Fruit fly (Drosophila melanogaster) whole organism, embryonic: ENCODE measurements around the gene orion.
A peak's percentile ranks its signal among the peaks of the same experiment; 100 is the strongest.

Source experiments
- BEAF-32 ChIP-seq: fragments of 200-800 bp; sonication (Bioruptor generic); optimal IDR thresholded peaks from 3 replicates; lab custom pipeline; 2017; ENCODE audit warnings: missing biosample characterization, missing genetic modification characterization, mild to moderate bottlenecking, moderate library complexity, missing genetic modification reagents
- Bteb2 ChIP-seq: fragments of 200-800 bp; sonication (Bioruptor generic); optimal IDR thresholded peaks from 2 replicates; lab custom pipeline; 2016; ENCODE audit warnings: missing biosample characterization, missing genetic modification characterization
- CG10543 ChIP-seq: fragments of 200-800 bp; sonication (Bioruptor generic); optimal IDR thresholded peaks from 3 replicates; lab custom pipeline; 2017; ENCODE audit warnings: missing biosample characterization, mild to moderate bottlenecking, missing genetic modification characterization, moderate library complexity
- CG11085 ChIP-seq: fragments of 200-800 bp; sonication (Bioruptor generic); IDR thresholded peaks from 2 replicates; pipeline ENCODE4 v1.3.6; 2022; ENCODE audit warnings: missing biosample characterization, missing genetic modification characterization
- CG12659 ChIP-seq: fragments of 200-800 bp; sonication (Bioruptor generic); optimal IDR thresholded peaks from 3 replicates; lab custom pipeline; 2017; ENCODE audit warnings: mild to moderate bottlenecking, missing biosample characterization, missing genetic modification reagents, missing genetic modification characterization
- CG12744 ChIP-seq: fragments of 200-800 bp; sonication (Bioruptor generic); optimal IDR thresholded peaks from 2 replicates; lab custom pipeline; 2016; ENCODE audit warnings: missing biosample characterization, missing genetic modification characterization
- CG12942 ChIP-seq: fragments of 200-800 bp; sonication (Bioruptor generic); optimal IDR thresholded peaks from 3 replicates; lab custom pipeline; 2016; ENCODE audit warnings: missing biosample characterization, missing genetic modification characterization
- CG15479 ChIP-seq: fragments of 200-800 bp; sonication (Bioruptor generic); optimal IDR thresholded peaks from 3 replicates; lab custom pipeline; 2019; ENCODE audit warnings: missing biosample characterization, mild to moderate bottlenecking, missing genetic modification characterization, moderate library complexity
- CG15601 ChIP-seq: fragments of 200-800 bp; sonication (Bioruptor generic); optimal IDR thresholded peaks from 3 replicates; lab custom pipeline; 2019; ENCODE audit warnings: missing biosample characterization, mild to moderate bottlenecking, missing genetic modification characterization, moderate library complexity
- CG17186 ChIP-seq: fragments of 200-800 bp; sonication (Bioruptor generic); optimal IDR thresholded peaks from 3 replicates; lab custom pipeline; 2017; ENCODE audit warnings: missing biosample characterization, missing genetic modification reagents, missing genetic modification characterization
- CG17568 ChIP-seq: fragments of 200-800 bp; sonication (Bioruptor generic); optimal IDR thresholded peaks from 2 replicates; lab custom pipeline; 2018; ENCODE audit warnings: missing biosample characterization, mild to moderate bottlenecking, missing genetic modification characterization, moderate library complexity
- CG2120 ChIP-seq: fragments of 200-800 bp; sonication (Bioruptor generic); optimal IDR thresholded peaks from 3 replicates; lab custom pipeline; 2016; ENCODE audit warnings: missing biosample characterization, missing genetic modification characterization
- CG4282 ChIP-seq: fragments of 200-800 bp; sonication (Bioruptor generic); optimal IDR thresholded peaks from 2 replicates; lab custom pipeline; 2016; ENCODE audit warnings: missing biosample characterization, missing genetic modification characterization
- CG4404 ChIP-seq: fragments of 200-800 bp; sonication (Bioruptor generic); IDR thresholded peaks from 2 replicates; pipeline ENCODE4 v1.3.6; 2022; ENCODE audit warnings: missing biosample characterization, missing genetic modification characterization
- CG4854 ChIP-seq: fragments of 200-800 bp; sonication (Bioruptor generic); optimal IDR thresholded peaks from 2 replicates; lab custom pipeline; 2016; ENCODE audit warnings: missing biosample characterization, missing genetic modification characterization, inconsistent platforms
- CG7271 ChIP-seq: fragments of 200-800 bp; sonication (Bioruptor generic); optimal IDR thresholded peaks from 2 replicates; lab custom pipeline; 2018; ENCODE audit warnings: missing biosample characterization, mild to moderate bottlenecking, missing genetic modification characterization, moderate library complexity
- CG7987 ChIP-seq: fragments of 200-800 bp; sonication (Bioruptor generic); optimal IDR thresholded peaks from 2 replicates; lab custom pipeline; 2018; ENCODE audit warnings: missing biosample characterization, mild to moderate bottlenecking, missing genetic modification characterization, moderate library complexity
- CG8944 ChIP-seq: fragments of 200-800 bp; sonication (Bioruptor generic); optimal IDR thresholded peaks from 3 replicates; lab custom pipeline; 2016; ENCODE audit warnings: missing biosample characterization, missing genetic modification characterization
- CG9932 ChIP-seq: fragments of 200-800 bp; sonication (Bioruptor generic); IDR thresholded peaks from 2 replicates; pipeline ENCODE4 v1.3.6; 2022; ENCODE audit warnings: missing biosample characterization, missing genetic modification characterization
- D19B ChIP-seq: fragments of 200-800 bp; sonication (Bioruptor generic); optimal IDR thresholded peaks from 2 replicates; lab custom pipeline; 2017; ENCODE audit warnings: missing biosample characterization, mild to moderate bottlenecking, missing genetic modification characterization
- Deaf1 ChIP-seq: fragments of 200-800 bp; optimal IDR thresholded peaks from 3 replicates; lab custom pipeline; 2019; ENCODE audit warnings: missing biosample characterization, mild to moderate bottlenecking, missing genetic modification characterization, moderate library complexity
- Gsc ChIP-seq: fragments of 200-800 bp; sonication (Bioruptor generic); IDR thresholded peaks from 2 replicates; pipeline ENCODE4 v1.3.6; 2022; ENCODE audit warnings: missing biosample characterization, missing genetic modification characterization
- HLH3B ChIP-seq: fragments of 200-800 bp; sonication (Bioruptor generic); IDR thresholded peaks from 2 replicates; pipeline ENCODE4 v1.3.6; 2022; ENCODE audit warnings: missing biosample characterization, missing genetic modification characterization
- Med ChIP-seq: fragments of 200-800 bp; sonication (Bioruptor generic); peaks from one replicate; lab custom pipeline; 2016; ENCODE audit warnings: missing biosample characterization, missing genetic modification characterization, mild to moderate bottlenecking, inconsistent platforms, moderate library complexity
- Meics ChIP-seq: fragments of 200-800 bp; sonication (Bioruptor generic); optimal IDR thresholded peaks from 2 replicates; lab custom pipeline; 2017; ENCODE audit warnings: missing biosample characterization, mild to moderate bottlenecking, missing genetic modification characterization
- Mes4 ChIP-seq: fragments of 200-800 bp; sonication (Bioruptor generic); optimal IDR thresholded peaks from 2 replicates; lab custom pipeline; 2016; ENCODE audit warnings: missing biosample characterization, missing genetic modification characterization
- Opbp ChIP-seq: fragments of 200-800 bp; sonication (Bioruptor generic); IDR thresholded peaks from 3 replicates; pipeline ENCODE4 v1.3.6; 2022; ENCODE audit warnings: missing biosample characterization, missing genetic modification characterization; ENCODE audit not compliant: partially characterized antibody
- Ptx1 ChIP-seq: fragments of 200-800 bp; sonication (Bioruptor generic); IDR thresholded peaks from 2 replicates; pipeline ENCODE4 v1.3.6; 2022; ENCODE audit warnings: missing biosample characterization, missing genetic modification characterization
- Sox100B ChIP-seq: fragments of 200-800 bp; sonication (Bioruptor generic); optimal IDR thresholded peaks from 3 replicates; lab custom pipeline; 2018; ENCODE audit warnings: missing biosample characterization, mild to moderate bottlenecking, missing genetic modification characterization
- Spps ChIP-seq: fragments of 200-800 bp; sonication (Bioruptor generic); optimal IDR thresholded peaks from 2 replicates; lab custom pipeline; 2018; ENCODE audit warnings: missing biosample characterization, mild to moderate bottlenecking, missing genetic modification characterization
- Tbp ChIP-seq: fragments of >200 bp; optimal IDR thresholded peaks from 2 replicates; lab custom pipeline; 2018; ENCODE audit warnings: missing biosample characterization, missing genetic modification characterization
- ac ChIP-seq: fragments of 200-800 bp; sonication (Bioruptor generic); optimal IDR thresholded peaks from 3 replicates; lab custom pipeline; 2017; ENCODE audit warnings: missing biosample characterization, mild to moderate bottlenecking, missing genetic modification characterization
- cato ChIP-seq: fragments of 200-800 bp; sonication (Bioruptor generic); optimal IDR thresholded peaks from 2 replicates; lab custom pipeline; 2016; ENCODE audit warnings: missing biosample characterization, missing genetic modification characterization, borderline replicate concordance
- cg ChIP-seq: fragments of 200-800 bp; sonication (Bioruptor generic); optimal IDR thresholded peaks from 3 replicates; lab custom pipeline; 2019; ENCODE audit warnings: missing biosample characterization, mild to moderate bottlenecking, missing genetic modification characterization, moderate library complexity
- dan ChIP-seq: fragments of 200-800 bp; sonication (Bioruptor generic); IDR thresholded peaks from 2 replicates; pipeline ENCODE4 v1.3.6; 2022; ENCODE audit warnings: missing biosample characterization, missing genetic modification characterization
- ems ChIP-seq: fragments of 200-800 bp; sonication (Bioruptor generic); optimal IDR thresholded peaks from 3 replicates; lab custom pipeline; 2016; ENCODE audit warnings: missing biosample characterization, missing genetic modification characterization
- eve ChIP-seq, 2 experiments: fragments of >200 bp; optimal IDR thresholded peaks; 2 replicates each; lab custom pipeline; 2017; ENCODE audit warnings: missing biosample characterization in 2 of 2, missing genetic modification characterization in 2 of 2
- gce ChIP-seq: fragments of 200-800 bp; sonication (Bioruptor generic); IDR thresholded peaks from 3 replicates; pipeline ENCODE4 v1.3.6; 2022; ENCODE audit warnings: missing biosample characterization, missing genetic modification characterization
- gro ChIP-seq: fragments of 200-800 bp; sonication (Bioruptor generic); optimal IDR thresholded peaks from 2 replicates; lab custom pipeline; 2016; ENCODE audit warnings: missing biosample characterization, missing genetic modification characterization
- hb ChIP-seq: fragments of 200-800 bp; sonication (Bioruptor generic); IDR thresholded peaks from 3 replicates; pipeline ENCODE4 v1.3.6; 2022; ENCODE audit warnings: missing biosample characterization, missing genetic modification characterization; ENCODE audit not compliant: partially characterized antibody
- lilli ChIP-seq: fragments of 200-800 bp; sonication (Bioruptor generic); optimal IDR thresholded peaks from 3 replicates; lab custom pipeline; 2016; ENCODE audit warnings: missing biosample characterization, missing genetic modification characterization
- mld ChIP-seq: fragments of 200-800 bp; sonication (Bioruptor generic); IDR thresholded peaks from 3 replicates; pipeline ENCODE4 v1.3.6; 2022; ENCODE audit warnings: missing biosample characterization, missing genetic modification characterization; ENCODE audit not compliant: partially characterized antibody
- nerfin-2 ChIP-seq: fragments of 200-800 bp; sonication (Bioruptor generic); IDR thresholded peaks from 2 replicates; pipeline ENCODE4 v1.3.6; 2022; ENCODE audit warnings: missing biosample characterization, missing genetic modification characterization; ENCODE audit not compliant: partially characterized antibody
- pfk ChIP-seq: fragments of 200-800 bp; sonication (Bioruptor generic); optimal IDR thresholded peaks from 2 replicates; lab custom pipeline; 2018; ENCODE audit warnings: missing biosample characterization, mild to moderate bottlenecking, missing genetic modification characterization, moderate library complexity
- pnt ChIP-seq: fragments of 200-800 bp; sonication (Bioruptor generic); optimal IDR thresholded peaks from 3 replicates; lab custom pipeline; 2016; ENCODE audit warnings: missing biosample characterization, missing genetic modification characterization
- row ChIP-seq: fragments of 200-800 bp; sonication (Bioruptor generic); IDR thresholded peaks from 3 replicates; pipeline ENCODE4 v1.3.6; 2022; ENCODE audit warnings: missing biosample characterization, missing genetic modification characterization
- seq ChIP-seq: fragments of 200-800 bp; sonication (Bioruptor generic); IDR thresholded peaks from 2 replicates; pipeline ENCODE4 v1.3.6; 2022; ENCODE audit warnings: missing biosample characterization, missing genetic modification characterization
- tio ChIP-seq: fragments of 200-800 bp; sonication (Bioruptor generic); optimal IDR thresholded peaks from 2 replicates; lab custom pipeline; 2017; ENCODE audit warnings: missing biosample characterization, missing genetic modification characterization, inconsistent platforms
- vfl ChIP-seq: fragments of 200-800 bp; sonication (Bioruptor generic); optimal IDR thresholded peaks from 2 replicates; lab custom pipeline; 2016; ENCODE audit warnings: missing biosample characterization, missing genetic modification characterization
- wek ChIP-seq: fragments of 200-800 bp; sonication (Bioruptor generic); optimal IDR thresholded peaks from 3 replicates; lab custom pipeline; 2018; ENCODE audit warnings: missing biosample characterization, mild to moderate bottlenecking, missing genetic modification characterization, moderate library complexity
- zfh2 ChIP-seq: fragments of 200-800 bp; sonication (Bioruptor generic); optimal IDR thresholded peaks from 2 replicates; lab custom pipeline; 2016; ENCODE audit warnings: missing biosample characterization, missing genetic modification characterization

Gene orion

dm6 chrX:7931028-7931549 is 15.6 kb downstream of the orion start, which contains the start of gene mahe (continued):
- TF ChIP-seq nerfin-2, result peak; percentile 59; the same call in 1 of the 2 replicates
- no peak for TF ChIP-seq CG17186 (GFP tag; lab: Kevin White, UChicago)
- peak; percentile 88; the same call in 2 of the 3 replicates for TF ChIP-seq Opbp (GFP tag; lab: Robert Waterston, UW)
- TF ChIP-seq Mes4 (GFP tag; lab: Kevin White, UChicago), result no peak
- peak; percentile 32; the same call in 1 of the 3 replicates for TF ChIP-seq row (GFP tag; lab: Robert Waterston, UW)
- TF ChIP-seq CG10543 (GFP tag; lab: Kevin White, UChicago), result no peak
- TF ChIP-seq HLH3B, result 0 out of 2 replicates have a peak, but pooled peaks have one; percentile 7
- no peak for TF ChIP-seq Meics (GFP tag; lab: Kevin White, UChicago)
- no peak for TF ChIP-seq CG4854
- TF ChIP-seq CG11085, result no peak
- no peak for TF ChIP-seq CG8944 (GFP tag; lab: Kevin White, UChicago)
- no peak for TF ChIP-seq pnt (GFP tag; lab: Kevin White, UChicago)
- no peak for TF ChIP-seq ems (GFP tag; lab: Kevin White, UChicago)
- TF ChIP-seq cato (GFP tag; lab: Kevin White, UChicago), result no peak
- TF ChIP-seq wek (GFP tag; lab: Kevin White, UChicago), result no peak
- TF ChIP-seq CG17568 (GFP tag; lab: Kevin White, UChicago), result peak; percentile 46
- TF ChIP-seq CG12942, result no peak
- TF ChIP-seq lilli, result no peak
- no peak for TF ChIP-seq tio
- no peak for TF ChIP-seq eve (GFP tag; optimal IDR thresholded peaks at IDR 0.05; lab: Kevin White, UChicago)
- TF ChIP-seq Deaf1, result no peak
- peak; percentile 25 for TF ChIP-seq CG15479 (GFP tag; lab: Kevin White, UChicago)
- no peak for TF ChIP-seq Bteb2 (GFP tag; lab: Kevin White, UChicago)
- no peak for TF ChIP-seq Gsc (GFP tag; lab: Robert Waterston, UW)
- no peak for TF ChIP-seq Ptx1 (GFP tag; lab: Robert Waterston, UW)
- TF ChIP-seq BEAF-32, result peak; percentile 84
- peak; percentile 49 for TF ChIP-seq CG12659
- no peak for TF ChIP-seq CG2120 (GFP tag; lab: Kevin White, UChicago)
- TF ChIP-seq Tbp (GFP tag; lab: Kevin White, UChicago), result no peak
- TF ChIP-seq gce (GFP tag; lab: Robert Waterston, UW), result no peak
- TF ChIP-seq Med, result peak; percentile 77
- TF ChIP-seq seq (GFP tag; lab: Robert Waterston, UW), result no peak
- no peak for TF ChIP-seq zfh2 (GFP tag; lab: Kevin White, UChicago)
- no peak for TF ChIP-seq CG4282 (GFP tag; lab: Kevin White, UChicago)
- TF ChIP-seq CG15601 (tag; lab: Kevin White, UChicago), result no peak
- TF ChIP-seq CG7271 (tag; lab: Kevin White, UChicago), result no peak
- no peak for TF ChIP-seq Sox100B (GFP tag; lab: Kevin White, UChicago)
- TF ChIP-seq Spps, result no peak
- no peak for TF ChIP-seq ac
- no peak for TF ChIP-seq dan
- TF ChIP-seq CG9932, result no peak
- TF ChIP-seq CG12744 (GFP tag; lab: Kevin White, UChicago), result no peak
- TF ChIP-seq cg (GFP tag; lab: Kevin White, UChicago), result no peak
- no peak for TF ChIP-seq gro (GFP tag; lab: Kevin White, UChicago)
- TF ChIP-seq CG4404 (GFP tag; lab: Robert Waterston, UW), result no peak
- peak; percentile 13 for TF ChIP-seq pfk
- TF ChIP-seq hb (GFP tag; lab: Robert Waterston, UW), result peak; percentile 67; the same call in 2 of the 3 replicates
- TF ChIP-seq D19B (GFP tag; lab: Kevin White, UChicago), result no peak
- no peak for TF ChIP-seq CG7987 (GFP tag; lab: Kevin White, UChicago)
- TF ChIP-seq vfl (GFP tag; lab: Kevin White, UChicago), result no peak
- TF ChIP-seq mld, result peak; percentile 18; the same call in 1 of the 3 replicates
